Worm (Caenorhabditis elegans) whole organism, L2 larva: Measurements from ENCODE around the gene F40A3.1.

Experiments used
- aly-2 ChIP-seq: fragments of 150-350 bp; optimal IDR thresholded peaks from 2 replicates; lab custom pipeline; 2014; ENCODE audit warnings: missing biosample characterization, missing genetic modification characterization
- egl-27 ChIP-seq: sonication (generic microtip); optimal IDR thresholded peaks from 3 replicates; lab custom pipeline; 2017; ENCODE audit warnings: missing biosample characterization, missing genetic modification reagents, missing genetic modification characterization
- lsy-2 ChIP-seq, 2 experiments: fragments of 150-350 bp in 1 of 2; sonication (generic microtip) in 1 of 2; optimal IDR thresholded peaks; 2 replicates each; lab custom pipeline; 2014 to 2017; ENCODE audit warnings: missing biosample characterization in 2 of 2, missing genetic modification characterization in 2 of 2
- nhr-12 ChIP-seq: fragments of 150-350 bp; optimal IDR thresholded peaks from 2 replicates; lab custom pipeline; 2014; ENCODE audit warnings: missing biosample characterization, missing genetic modification characterization
- nhr-25 ChIP-seq: fragments of 150-350 bp; sonication (generic microtip); optimal IDR thresholded peaks from 3 replicates; lab custom pipeline; 2014; ENCODE audit warnings: missing biosample characterization, missing genetic modification characterization

DNA sequence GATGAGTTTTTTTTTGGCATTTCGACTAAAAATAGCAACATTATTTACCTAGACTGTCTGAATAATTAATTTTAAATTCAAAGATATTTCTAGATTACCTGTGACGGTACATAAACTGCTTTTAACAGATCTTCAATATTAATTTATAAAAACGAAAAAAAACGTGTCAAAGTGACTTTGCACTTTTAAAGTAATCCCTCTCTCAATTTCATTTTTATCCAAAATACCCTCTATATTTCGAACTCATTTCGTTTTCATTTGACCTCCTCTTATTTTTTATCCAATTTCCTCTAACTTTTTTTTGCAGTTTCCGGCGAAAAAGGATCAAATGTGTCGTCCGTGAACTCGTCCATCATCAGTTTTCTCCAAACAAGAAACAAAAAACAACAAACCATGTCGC lies 15.9 kb upstream of the F40A3.1 start, which contains the start of gene F40A3.4:
- TF ChIP-seq aly-2 (tag; lab: Kevin White, UChicago) (no peak), egl-27 (tag; lab: Kevin White, UChicago) (no peak), nhr-12 (no peak), lsy-2 (tag; optimal IDR thresholded peaks at IDR 0.05; lab: Kevin White, UChicago) (no peak), nhr-25 (tag; lab: Kevin White, UChicago) (no peak)
